Fruit fly (Drosophila melanogaster) whole organism, pupa: Measurements from ENCODE around the gene Wnt4.

Source experiments
- CG9948 ChIP-seq: fragments of 200-800 bp; sonication (Bioruptor generic); optimal IDR thresholded peaks from 2 replicates; lab custom pipeline; 2018; ENCODE audit warnings: missing biosample characterization, mild to moderate bottlenecking, missing genetic modification characterization, moderate library complexity
- Pif1A ChIP-seq: fragments of 200-800 bp; sonication (Bioruptor generic); optimal IDR thresholded peaks from 3 replicates; lab custom pipeline; 2016; ENCODE audit warnings: missing biosample characterization, missing genetic modification characterization
- Snoo ChIP-seq: fragments of 200-800 bp; sonication (Bioruptor generic); optimal IDR thresholded peaks from 3 replicates; lab custom pipeline; 2017; ENCODE audit warnings: missing biosample characterization, mild to moderate bottlenecking, missing genetic modification characterization, inconsistent platforms
- gl ChIP-seq: fragments of 200-800 bp; sonication (Bioruptor generic); optimal IDR thresholded peaks from 2 replicates; lab custom pipeline; 2018; ENCODE audit warnings: missing biosample characterization, mild to moderate bottlenecking, missing genetic modification characterization
- rn ChIP-seq: fragments of 200-800 bp; sonication (Bioruptor generic); IDR thresholded peaks from 2 replicates; pipeline ENCODE4 v1.3.6; 2022; ENCODE audit warnings: missing biosample characterization, missing genetic modification characterization

DNA sequence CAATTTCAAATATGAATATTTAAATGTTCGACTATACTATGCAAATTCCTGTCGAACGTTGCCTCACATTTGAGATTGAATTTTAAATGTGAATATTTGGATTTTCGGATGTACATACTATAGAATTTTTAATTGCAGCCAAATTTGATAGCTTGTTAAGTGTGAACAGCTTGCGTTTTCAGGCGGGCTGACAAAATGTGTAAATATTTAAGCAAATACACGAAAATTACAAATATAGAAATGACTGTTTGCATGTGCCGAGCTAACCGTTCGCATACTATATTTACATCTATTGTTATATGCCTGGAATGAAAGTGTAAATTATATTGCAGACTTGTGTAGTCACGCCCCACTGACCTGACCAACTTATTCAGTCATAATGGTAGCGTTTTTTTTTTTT lies 61.3 kb downstream of the Wnt4 start:
- TF ChIP-seq CG9948 (tag; lab: Kevin White, UChicago) (no peak), Snoo (tag; lab: Kevin White, UChicago) (no peak), rn (GFP tag; lab: Robert Waterston, UW) (no peak), gl (no peak), Pif1A (GFP tag; lab: Kevin White, UChicago) (no peak)
